Fruit fly (Drosophila melanogaster) S2 (cell line): ENCODE data around the gene UBL3.

Source experiments
- CG8478 ChIP-seq: fragments of >200 bp; optimal IDR thresholded peaks from 2 replicates; lab custom pipeline; 2018
- CTCF ChIP-seq, 2 experiments: fragments of >200 bp; optimal IDR thresholded peaks; 2 replicates each; lab custom pipeline; 2018

DNA sequence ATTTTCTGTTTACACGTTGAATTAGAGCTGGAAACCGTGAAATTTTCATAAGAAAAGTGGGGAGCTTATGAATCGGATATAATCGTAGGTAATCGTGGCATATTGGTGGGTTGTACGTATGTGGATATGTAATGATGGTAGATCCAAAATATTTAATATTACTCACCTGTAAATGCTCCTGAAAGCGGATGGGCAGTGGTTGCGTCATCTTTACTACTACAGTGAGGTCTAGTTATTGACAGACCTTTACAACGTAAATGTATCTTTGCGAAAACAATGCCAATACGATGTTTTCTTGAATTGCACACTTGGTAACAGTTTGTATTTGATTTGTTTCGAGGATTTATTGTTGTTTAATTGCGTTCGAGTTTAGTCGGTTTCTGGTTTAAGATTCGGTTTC, 19.0 kb downstream of the UBL3 start:
- no peak for TF ChIP-seq CG8478 (lab: Kevin White, UChicago)
- no peak for TF ChIP-seq CTCF (optimal IDR thresholded peaks at IDR 0.05; lab: Kevin White, UChicago)
